Worm (Caenorhabditis elegans) whole organism, mixed stage, embryonic: ENCODE data around the gene dnj-24.

ENCODE experiments used
- ceh-83 ChIP-seq: fragments of 200-800 bp; sonication (Bioruptor generic); optimal IDR thresholded peaks from 2 replicates; lab custom pipeline; 2018; ENCODE audit warnings: mild to moderate bottlenecking, missing genetic modification characterization, missing compliant biosample characterization
- ces-1 ChIP-seq: fragments of 150-350 bp; optimal IDR thresholded peaks from 2 replicates; lab custom pipeline; 2014; ENCODE audit warnings: missing biosample characterization, missing genetic modification reagents, missing genetic modification characterization
- elt-3 ChIP-seq: fragments of 150-350 bp; optimal IDR thresholded peaks from 2 replicates; lab custom pipeline; 2014; ENCODE audit warnings: missing biosample characterization, missing genetic modification characterization
- lin-13 ChIP-seq: fragments of 150-350 bp; optimal IDR thresholded peaks from 2 replicates; lab custom pipeline; 2014; ENCODE audit warnings: missing biosample characterization, missing genetic modification characterization
- mep-1 ChIP-seq: fragments of 150-350 bp; optimal IDR thresholded peaks from 2 replicates; lab custom pipeline; 2017; ENCODE audit warnings: missing biosample characterization, missing genetic modification reagents, missing genetic modification characterization, inconsistent platforms
- nhr-237 ChIP-seq: fragments of 150-350 bp; optimal IDR thresholded peaks from 2 replicates; lab custom pipeline; 2014; ENCODE audit warnings: missing biosample characterization, missing genetic modification characterization
- nhr-28 ChIP-seq: fragments of 150-350 bp; optimal IDR thresholded peaks from 2 replicates; lab custom pipeline; 2014; ENCODE audit warnings: missing biosample characterization, missing genetic modification characterization
- snpc-4 ChIP-seq: fragments of 150-350 bp; optimal IDR thresholded peaks from 2 replicates; lab custom pipeline; 2014; ENCODE audit warnings: missing biosample characterization, missing genetic modification characterization
- unc-39 ChIP-seq: fragments of 150-350 bp; optimal IDR thresholded peaks from 2 replicates; lab custom pipeline; 2014; ENCODE audit warnings: missing biosample characterization, missing genetic modification characterization
- unc-62 ChIP-seq: fragments of 150-350 bp; optimal IDR thresholded peaks from 2 replicates; lab custom pipeline; 2014; ENCODE audit warnings: missing biosample characterization, missing genetic modification reagents, missing genetic modification characterization
- ztf-11 ChIP-seq: fragments of 150-350 bp; optimal IDR thresholded peaks from 2 replicates; lab custom pipeline; 2014; ENCODE audit warnings: missing biosample characterization, missing genetic modification characterization

- no peak for TF ChIP-seq mep-1 (tag; lab: Kevin White, UChicago)
- no peak for TF ChIP-seq elt-3 (tag; lab: Kevin White, UChicago)
- no peak for TF ChIP-seq lin-13
- no peak for TF ChIP-seq ces-1 (GFP tag; lab: Kevin White, UChicago)
- TF ChIP-seq unc-62 (GFP tag; lab: Kevin White, UChicago), result no peak
- no peak for TF ChIP-seq nhr-28
- TF ChIP-seq ztf-11 (tag; lab: Kevin White, UChicago), result no peak
- no peak for TF ChIP-seq snpc-4 (tag; lab: Kevin White, UChicago)
- no peak for TF ChIP-seq unc-39 (tag; lab: Kevin White, UChicago)
- TF ChIP-seq nhr-237 (tag; lab: Kevin White, UChicago), result no peak
- no peak for TF ChIP-seq ceh-83 (GFP tag; lab: Kevin White, UChicago)
These were observed 52.5 kb downstream of the dnj-24 start, which contains the start of gene szy-2 for ce11 chrIII:5371226-5371926.
